Fruit fly (Drosophila melanogaster): ENCODE results near the gene CG15641.
A peak's percentile ranks its signal among the peaks of the same experiment; 100 is the strongest.

dm6 chrX:15496651-15497409, 29.1 kb downstream of the CG15641 start:
- TF ChIP-seq Jra (GFP tag; optimal IDR thresholded peaks at IDR 0.05) (no peak), CrebA (GFP tag; optimal IDR thresholded peaks at IDR 0.05; ENCODE audit: borderline replicate concordance) (peak; percentile 1), Abd-B (GFP tag; optimal IDR thresholded peaks at IDR 0.05) (no peak), ey (GFP tag; optimal IDR thresholded peaks at IDR 0.05) (no peak), psq (GFP tag; optimal IDR thresholded peaks at IDR 0.05) (no peak), Hr78 (GFP tag; optimal IDR thresholded peaks at IDR 0.05) (no peak), h (GFP tag; optimal IDR thresholded peaks at IDR 0.05) (no peak)
